Fruit fly (Drosophila melanogaster) whole organism, embryonic: Measurements from ENCODE around the gene trbd.

Experiments
- Abd-B ChIP-seq: fragments of 200-800 bp; sonication (Bioruptor generic); optimal IDR thresholded peaks from 2 replicates; lab custom pipeline; 2018; ENCODE audit warnings: missing biosample characterization, mild to moderate bottlenecking, missing genetic modification characterization, moderate library complexity
- Adf1 ChIP-seq: fragments of 200-800 bp; sonication (Bioruptor generic); IDR thresholded peaks from 2 replicates; pipeline ENCODE4 v1.3.6; 2022; ENCODE audit warnings: missing biosample characterization, missing genetic modification characterization
- Aef1 ChIP-seq: fragments of 200-800 bp; sonication (Bioruptor generic); IDR thresholded peaks from 3 replicates; pipeline ENCODE4 v1.3.6; 2022; ENCODE audit warnings: missing biosample characterization, missing genetic modification characterization
- Bgb ChIP-seq: fragments of 200-800 bp; sonication (Bioruptor generic); IDR thresholded peaks from 2 replicates; pipeline ENCODE4 v1.3.6; 2022; ENCODE audit warnings: missing biosample characterization, missing genetic modification characterization; ENCODE audit not compliant: partially characterized antibody
- Blimp-1 ChIP-seq: fragments of 200-800 bp; sonication (Bioruptor generic); optimal IDR thresholded peaks from 3 replicates; lab custom pipeline; 2018; ENCODE audit warnings: missing biosample characterization, missing genetic modification characterization, mild to moderate bottlenecking, moderate library complexity, missing genetic modification reagents
- CG12659 ChIP-seq: fragments of 200-800 bp; sonication (Bioruptor generic); optimal IDR thresholded peaks from 3 replicates; lab custom pipeline; 2017; ENCODE audit warnings: mild to moderate bottlenecking, missing biosample characterization, missing genetic modification reagents, missing genetic modification characterization
- CG16779 ChIP-seq: fragments of 200-800 bp; sonication (Bioruptor generic); IDR thresholded peaks from 2 replicates; pipeline ENCODE4 v1.3.6; 2022; ENCODE audit warnings: missing biosample characterization, missing genetic modification characterization
- CG18262 ChIP-seq: fragments of 200-800 bp; optimal IDR thresholded peaks from 3 replicates; lab custom pipeline; 2019; ENCODE audit warnings: missing biosample characterization, mild to moderate bottlenecking, missing genetic modification characterization, moderate library complexity
- CG18476 ChIP-seq: fragments of 200-800 bp; sonication (Bioruptor generic); optimal IDR thresholded peaks from 2 replicates; lab custom pipeline; 2016; ENCODE audit warnings: missing biosample characterization, mild to moderate bottlenecking, missing genetic modification characterization
- CG18764 ChIP-seq: fragments of 200-800 bp; sonication (Bioruptor generic); optimal IDR thresholded peaks from 3 replicates; lab custom pipeline; 2016; ENCODE audit warnings: missing biosample characterization, missing genetic modification characterization
- CG3065 ChIP-seq: fragments of 200-800 bp; sonication (Bioruptor generic); optimal IDR thresholded peaks from 2 replicates; lab custom pipeline; 2016; ENCODE audit warnings: missing biosample characterization, missing genetic modification characterization
- CG34224 ChIP-seq: fragments of 200-800 bp; sonication (Bioruptor generic); IDR thresholded peaks from 3 replicates; pipeline ENCODE4 v1.3.6; 2022; ENCODE audit warnings: missing biosample characterization, missing genetic modification characterization; ENCODE audit not compliant: partially characterized antibody
- CG4282 ChIP-seq: fragments of 200-800 bp; sonication (Bioruptor generic); optimal IDR thresholded peaks from 2 replicates; lab custom pipeline; 2016; ENCODE audit warnings: missing biosample characterization, missing genetic modification characterization
- CG43689 ChIP-seq: fragments of 200-800 bp; sonication (Bioruptor generic); IDR thresholded peaks from 2 replicates; pipeline ENCODE4 v1.3.6; 2022; ENCODE audit warnings: missing biosample characterization, missing genetic modification characterization
- CG4617 ChIP-seq: fragments of 200-800 bp; sonication (Bioruptor generic); optimal IDR thresholded peaks from 3 replicates; lab custom pipeline; 2016; ENCODE audit warnings: missing biosample characterization, missing genetic modification characterization, borderline replicate concordance
- CG5180 ChIP-seq: fragments of 200-800 bp; sonication (Bioruptor generic); optimal IDR thresholded peaks from 3 replicates; lab custom pipeline; 2017; ENCODE audit warnings: missing biosample characterization, missing genetic modification characterization, mild to moderate bottlenecking, moderate library complexity, missing genetic modification reagents
- CG5953 ChIP-seq: fragments of 200-800 bp; sonication (Bioruptor generic); IDR thresholded peaks from 2 replicates; pipeline ENCODE4 v1.3.6; 2022; ENCODE audit warnings: missing biosample characterization, missing genetic modification characterization
- CG8478 ChIP-seq: fragments of >200 bp; optimal IDR thresholded peaks from 2 replicates; lab custom pipeline; 2018
- Chrac-16 ChIP-seq: fragments of 200-800 bp; sonication (Bioruptor generic); optimal IDR thresholded peaks from 3 replicates; lab custom pipeline; 2016; ENCODE audit warnings: missing biosample characterization, missing genetic modification characterization
- Dad ChIP-seq: fragments of 200-800 bp; sonication (Bioruptor generic); optimal IDR thresholded peaks from 3 replicates; lab custom pipeline; 2016; ENCODE audit warnings: missing biosample characterization, missing genetic modification characterization
- Doc2 ChIP-seq: fragments of 200-800 bp; sonication (Bioruptor generic); IDR thresholded peaks from 2 replicates; pipeline ENCODE4 v1.3.6; 2022; ENCODE audit warnings: missing biosample characterization, missing genetic modification characterization
- Fer3 ChIP-seq: fragments of 200-800 bp; sonication (Bioruptor generic); optimal IDR thresholded peaks from 2 replicates; lab custom pipeline; 2018; ENCODE audit warnings: missing biosample characterization, mild to moderate bottlenecking, missing genetic modification characterization, moderate library complexity
- GATAe ChIP-seq: fragments of 200-800 bp; sonication (Bioruptor generic); conservative IDR thresholded peaks from 2 replicates; pipeline ENCODE4 v1.3.6; 2022; ENCODE audit warnings: missing biosample characterization, missing genetic modification characterization
- Kr ChIP-seq: fragments of 200-800 bp; sonication (Bioruptor generic); optimal IDR thresholded peaks from 2 replicates; lab custom pipeline; 2017; ENCODE audit warnings: missing biosample characterization, mild to moderate bottlenecking, missing genetic modification characterization
- Mad ChIP-seq: fragments of 200-800 bp; sonication (Bioruptor generic); optimal IDR thresholded peaks from 2 replicates; lab custom pipeline; 2016; ENCODE audit warnings: missing biosample characterization, missing genetic modification characterization
- NfI ChIP-seq: fragments of 200-800 bp; sonication (Bioruptor generic); optimal IDR thresholded peaks from 3 replicates; lab custom pipeline; 2018; ENCODE audit warnings: missing biosample characterization, mild to moderate bottlenecking, missing genetic modification characterization, moderate library complexity
- Poxn ChIP-seq: fragments of 200-800 bp; sonication (Bioruptor generic); IDR thresholded peaks from 2 replicates; pipeline ENCODE4 v1.3.6; 2022; ENCODE audit warnings: missing biosample characterization, missing genetic modification characterization
- Ravus ChIP-seq: fragments of 200-800 bp; sonication (Bioruptor generic); IDR thresholded peaks from 2 replicates; pipeline ENCODE4 v1.3.6; 2022; ENCODE audit warnings: missing biosample characterization, missing genetic modification characterization
- Stat92E ChIP-seq, 3 experiments: fragments of >200 bp in 2 of 3; fragments of 200-800 bp in 1 of 3; sonication (Bioruptor generic) in 1 of 3; optimal IDR thresholded peaks; 2 replicates each; lab custom pipeline; 2017 to 2019; ENCODE audit warnings: missing biosample characterization in 3 of 3, missing genetic modification characterization in 3 of 3, mild to moderate bottlenecking in 1 of 3, moderate library complexity in 1 of 3
- Xrp1 ChIP-seq: fragments of 200-800 bp; sonication (Bioruptor generic); IDR thresholded peaks from 2 replicates; pipeline ENCODE4 v1.3.6; 2022; ENCODE audit warnings: missing biosample characterization, missing genetic modification characterization
- ab ChIP-seq: fragments of 200-800 bp; sonication (Bioruptor generic); optimal IDR thresholded peaks from 2 replicates; lab custom pipeline; 2016; ENCODE audit warnings: missing biosample characterization, missing genetic modification characterization
- ap ChIP-seq: fragments of 200-800 bp; sonication (Bioruptor generic); IDR thresholded peaks from 2 replicates; pipeline ENCODE4 v1.3.6; 2022; ENCODE audit warnings: missing biosample characterization, missing genetic modification characterization
- cato ChIP-seq: fragments of 200-800 bp; sonication (Bioruptor generic); optimal IDR thresholded peaks from 2 replicates; lab custom pipeline; 2016; ENCODE audit warnings: missing biosample characterization, missing genetic modification characterization, borderline replicate concordance
- chn ChIP-seq: fragments of 200-800 bp; sonication (Bioruptor generic); optimal IDR thresholded peaks from 2 replicates; lab custom pipeline; 2016; ENCODE audit warnings: missing biosample characterization, missing genetic modification characterization
- fu2 ChIP-seq: fragments of 200-800 bp; sonication (Bioruptor generic); optimal IDR thresholded peaks from 2 replicates; lab custom pipeline; 2016; ENCODE audit warnings: missing biosample characterization, missing genetic modification characterization
- gce ChIP-seq: fragments of 200-800 bp; sonication (Bioruptor generic); IDR thresholded peaks from 3 replicates; pipeline ENCODE4 v1.3.6; 2022; ENCODE audit warnings: missing biosample characterization, missing genetic modification characterization
- gcm2 ChIP-seq: fragments of 200-800 bp; sonication (Bioruptor generic); optimal IDR thresholded peaks from 2 replicates; lab custom pipeline; 2016; ENCODE audit warnings: missing biosample characterization, missing genetic modification characterization
- hb ChIP-seq: fragments of 200-800 bp; sonication (Bioruptor generic); IDR thresholded peaks from 3 replicates; pipeline ENCODE4 v1.3.6; 2022; ENCODE audit warnings: missing biosample characterization, missing genetic modification characterization; ENCODE audit not compliant: partially characterized antibody
- kay ChIP-seq: fragments of 200-800 bp; sonication (Bioruptor generic); optimal IDR thresholded peaks from 2 replicates; lab custom pipeline; 2016; ENCODE audit warnings: missing biosample characterization, missing genetic modification characterization
- ken ChIP-seq: fragments of 200-800 bp; sonication (Bioruptor generic); IDR thresholded peaks from 3 replicates; pipeline ENCODE4 v1.3.6; 2022; ENCODE audit warnings: missing biosample characterization, missing genetic modification characterization
- lab ChIP-seq: fragments of 200-800 bp; sonication (Bioruptor generic); optimal IDR thresholded peaks from 3 replicates; lab custom pipeline; 2017; ENCODE audit warnings: missing biosample characterization, missing genetic modification characterization, mild to moderate bottlenecking, moderate library complexity, missing genetic modification reagents
- nmo ChIP-seq: fragments of 200-800 bp; sonication (Bioruptor generic); optimal IDR thresholded peaks from 2 replicates; lab custom pipeline; 2018; ENCODE audit warnings: missing biosample characterization, mild to moderate bottlenecking, missing genetic modification characterization, moderate library complexity
- nom ChIP-seq: fragments of 200-800 bp; sonication (Bioruptor generic); optimal IDR thresholded peaks from 2 replicates; lab custom pipeline; 2017; ENCODE audit warnings: missing biosample characterization, missing genetic modification characterization, mild to moderate bottlenecking, moderate library complexity, missing genetic modification reagents
- odd ChIP-seq: fragments of 200-800 bp; sonication (Bioruptor generic); optimal IDR thresholded peaks from 2 replicates; lab custom pipeline; 2017; ENCODE audit warnings: missing biosample characterization, mild to moderate bottlenecking, missing genetic modification characterization
- pnt ChIP-seq: fragments of 200-800 bp; sonication (Bioruptor generic); optimal IDR thresholded peaks from 3 replicates; lab custom pipeline; 2016; ENCODE audit warnings: missing biosample characterization, missing genetic modification characterization
- prd ChIP-seq, 3 experiments: fragments of >200 bp in 2 of 3; fragments of 200-800 bp in 1 of 3; sonication (Bioruptor generic) in 1 of 3; optimal IDR thresholded peaks in 2 of 3; IDR thresholded peaks in 1 of 3; 2 replicates in 2 of 3; 3 replicates in 1 of 3; pipeline versions ENCODE4 v1.3.6 to Lab custom; 2017 to 2022; ENCODE audit warnings: missing biosample characterization in 1 of 3, missing genetic modification characterization in 1 of 3
- pzg ChIP-seq: fragments of 200-800 bp; sonication (Bioruptor generic); optimal IDR thresholded peaks from 3 replicates; lab custom pipeline; 2018; ENCODE audit warnings: missing biosample characterization, mild to moderate bottlenecking, missing genetic modification characterization, moderate library complexity
- sqz ChIP-seq: fragments of 200-800 bp; sonication (Bioruptor generic); optimal IDR thresholded peaks from 3 replicates; lab custom pipeline; 2018; ENCODE audit warnings: missing biosample characterization, mild to moderate bottlenecking, missing genetic modification characterization
- sug ChIP-seq: fragments of 200-800 bp; optimal IDR thresholded peaks from 2 replicates; lab custom pipeline; 2019; ENCODE audit warnings: missing biosample characterization, mild to moderate bottlenecking, missing genetic modification characterization, moderate library complexity
- tgo ChIP-seq: fragments of 200-800 bp; sonication (Bioruptor generic); IDR thresholded peaks from 3 replicates; pipeline ENCODE4 v1.3.6; 2022; ENCODE audit warnings: missing biosample characterization, missing genetic modification characterization

The trbd gene

dm6 chr3R:9677734-9678341 is 33.0 kb downstream of the trbd start, which contains the start of gene p23 (continued):
- TF ChIP-seq Poxn (GFP tag; lab: Robert Waterston, UW) (no peak), CG43689 (GFP tag; lab: Robert Waterston, UW) (no peak), Kr (GFP tag; lab: Kevin White, UChicago) (no peak), cato (GFP tag; lab: Kevin White, UChicago) (no peak), kay (GFP tag; lab: Kevin White, UChicago) (no peak), odd (GFP tag; lab: Kevin White, UChicago) (no peak), tgo (GFP tag; lab: Robert Waterston, UW) (no peak), sqz (GFP tag; lab: Kevin White, UChicago) (no peak), CG18764 (GFP tag; lab: Kevin White, UChicago) (no peak), gce (no peak), CG18476 (GFP tag; lab: Kevin White, UChicago) (no peak), CG18262 (tag; lab: Kevin White, UChicago) (no peak), Adf1 (GFP tag; lab: Robert Waterston, UW) (no peak), lab (GFP tag; lab: Kevin White, UChicago) (no peak), ap (GFP tag; lab: Robert Waterston, UW) (no peak), Doc2 (GFP tag; lab: Robert Waterston, UW) (no peak), fu2 (no peak), sug (tag; lab: Kevin White, UChicago) (no peak), Mad (no peak), CG4282 (GFP tag; lab: Kevin White, UChicago) (no peak), CG5953 (GFP tag; lab: Robert Waterston, UW) (no peak), nmo (GFP tag; lab: Kevin White, UChicago) (peak; percentile 49), CG12659 (GFP tag; lab: Kevin White, UChicago) (peak; percentile 66), CG3065 (GFP tag; lab: Kevin White, UChicago) (no peak), Bgb (GFP tag; lab: Robert Waterston, UW) (peak; percentile 83), Aef1 (GFP tag; lab: Robert Waterston, UW) (no peak), gcm2 (GFP tag; lab: Kevin White, UChicago) (peak; percentile 30), pnt (GFP tag; lab: Kevin White, UChicago) (no peak), CG4617 (GFP tag; lab: Kevin White, UChicago) (peak; percentile 81), pzg (peak; percentile 97), Stat92E (GFP tag; optimal IDR thresholded peaks at IDR 0.05; lab: Kevin White, UChicago) (no peak), Blimp-1 (GFP tag; lab: Kevin White, UChicago) (no peak), CG5180 (no peak), CG8478 (lab: Kevin White, UChicago) (no peak), ab (GFP tag; lab: Kevin White, UChicago) (no peak), Xrp1 (no peak), chn (no peak), CG16779 (no peak), ken (GFP tag; lab: Robert Waterston, UW) (no peak), prd (optimal IDR thresholded peaks at IDR 0.05; lab: Kevin White, UChicago) (no peak), prd (GFP tag; IDR thresholded peaks at IDR 0.05; lab: Robert Waterston, UW) (0 out of 3 replicates have a peak, but pooled peaks have one; percentile 8), GATAe (GFP tag; lab: Robert Waterston, UW) (no peak), nom (GFP tag; lab: Kevin White, UChicago) (no peak), Fer3 (tag; lab: Kevin White, UChicago) (no peak), Chrac-16 (GFP tag; lab: Kevin White, UChicago) (no peak), Ravus (GFP tag; lab: Robert Waterston, UW) (no peak), NfI (GFP tag; lab: Kevin White, UChicago) (peak; percentile 9), hb (no peak), Abd-B (GFP tag; lab: Kevin White, UChicago) (no peak), CG34224 (GFP tag; lab: Robert Waterston, UW) (peak; percentile 42; the same call in 1 of the 3 replicates), Dad (GFP tag; lab: Kevin White, UChicago) (peak; percentile 15)
